Worm (Caenorhabditis elegans) whole organism, late embryonic: Measurements from ENCODE around the gene R07B7.9.

Experiments used
- dve-1 ChIP-seq: sonication (generic microtip); optimal IDR thresholded peaks from 2 replicates; lab custom pipeline; 2017; ENCODE audit warnings: antibody characterized with exemption, mild to moderate bottlenecking, missing genetic modification characterization, missing compliant biosample characterization
- lin-11 ChIP-seq: fragments of 200-800 bp; sonication (Bioruptor generic); optimal IDR thresholded peaks from 2 replicates; lab custom pipeline; 2018; ENCODE audit warnings: mild to moderate bottlenecking, missing genetic modification characterization, missing compliant biosample characterization
- mec-3 ChIP-seq: sonication (generic microtip); optimal IDR thresholded peaks from 2 replicates; lab custom pipeline; 2016; ENCODE audit warnings: borderline replicate concordance, missing genetic modification characterization, missing compliant biosample characterization
- rnt-1 ChIP-seq: sonication (generic microtip); optimal IDR thresholded peaks from 2 replicates; lab custom pipeline; 2016; ENCODE audit warnings: missing genetic modification characterization, missing compliant biosample characterization
- tbx-2 ChIP-seq: sonication (generic microtip); optimal IDR thresholded peaks from 2 replicates; lab custom pipeline; 2016; ENCODE audit warnings: missing genetic modification characterization, missing compliant biosample characterization
- zip-5 ChIP-seq: sonication (generic microtip); optimal IDR thresholded peaks from 2 replicates; lab custom pipeline; 2016; ENCODE audit warnings: missing genetic modification characterization, missing compliant biosample characterization

DNA sequence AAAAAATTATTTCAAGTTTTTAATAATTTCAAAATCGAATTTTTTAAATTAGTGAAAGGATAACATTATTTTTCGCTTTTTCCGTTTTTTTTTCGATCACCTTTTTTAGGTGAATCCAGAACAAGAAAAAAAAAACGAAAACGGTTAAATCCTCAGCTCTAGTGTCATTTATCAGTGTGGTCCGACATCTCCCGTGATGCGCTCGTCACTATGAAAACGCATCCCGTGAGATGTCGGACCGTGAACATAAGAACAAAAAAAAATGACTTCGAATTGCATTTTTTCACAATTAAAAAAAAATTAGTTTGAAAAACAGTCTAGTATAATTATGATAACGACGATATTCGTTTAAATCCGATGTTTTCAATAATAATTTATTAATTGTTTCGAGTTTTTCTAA is 32.4 kb downstream of the R07B7.9 start:
- TF ChIP-seq mec-3 (tag; lab: Kevin White, UChicago): no peak
- no peak for TF ChIP-seq rnt-1 (tag; lab: Kevin White, UChicago)
- TF ChIP-seq tbx-2 (tag; lab: Kevin White, UChicago): no peak
- no peak for TF ChIP-seq dve-1
- no peak for TF ChIP-seq zip-5 (tag; lab: Kevin White, UChicago)
- no peak for TF ChIP-seq lin-11
